Worm (Caenorhabditis elegans) whole organism, young adult: ENCODE data around the gene T11G6.3.
A peak's percentile ranks its signal among the peaks of the same experiment; 100 is the strongest.

Source experiments
- B0336.3 ChIP-seq: fragments of 200-800 bp; sonication (Bioruptor generic); IDR thresholded peaks from 2 replicates; pipeline ENCODE4 v1.3.6; 2022; ENCODE audit warnings: missing genetic modification characterization, missing compliant biosample characterization
- C17E4.6 ChIP-seq: fragments of 200-800 bp; sonication (Bioruptor generic); IDR thresholded peaks from 2 replicates; pipeline ENCODE4 v1.3.6; 2022; ENCODE audit warnings: missing genetic modification reagents, missing genetic modification characterization, missing compliant biosample characterization
- F23B12.7 ChIP-seq: sonication (generic microtip); optimal IDR thresholded peaks from 2 replicates; lab custom pipeline; 2017; ENCODE audit warnings: missing genetic modification characterization, mild to moderate bottlenecking, missing compliant biosample characterization, antibody characterized with exemption, moderate library complexity; ENCODE audit not compliant: insufficient read depth
- F33H1.4 ChIP-seq: fragments of 200-800 bp; sonication (Bioruptor generic); IDR thresholded peaks from 2 replicates; pipeline ENCODE4 v1.3.6; 2022; ENCODE audit warnings: missing genetic modification reagents, missing genetic modification characterization, missing compliant biosample characterization
- F37B4.10 ChIP-seq: fragments of 200-800 bp; sonication (Bioruptor generic); IDR thresholded peaks from 2 replicates; pipeline ENCODE4 v1.3.6; 2022; ENCODE audit warnings: missing genetic modification characterization, missing compliant biosample characterization
- F49E8.2 ChIP-seq: sonication (generic microtip); optimal IDR thresholded peaks from 3 replicates; lab custom pipeline; 2017; ENCODE audit warnings: missing genetic modification characterization, mild to moderate bottlenecking, missing compliant biosample characterization, antibody characterized with exemption, moderate library complexity; ENCODE audit not compliant: insufficient read depth
- F57C9.4 ChIP-seq: sonication (generic microtip); optimal IDR thresholded peaks from 2 replicates; lab custom pipeline; 2017; ENCODE audit warnings: mild to moderate bottlenecking, missing genetic modification characterization, missing compliant biosample characterization
- K11D2.4 ChIP-seq: fragments of 200-800 bp; sonication (Bioruptor generic); IDR thresholded peaks from 2 replicates; pipeline ENCODE4 v1.3.6; 2022; ENCODE audit warnings: missing genetic modification reagents, missing genetic modification characterization, missing compliant biosample characterization
- T26A5.8 ChIP-seq: sonication (generic microtip); optimal IDR thresholded peaks from 2 replicates; lab custom pipeline; 2016; ENCODE audit warnings: missing genetic modification characterization, missing compliant biosample characterization
- Y79H2A.3 ChIP-seq: fragments of 200-800 bp; sonication (Bioruptor generic); conservative IDR thresholded peaks from 2 replicates; pipeline ENCODE4 v1.3.6; 2022; ENCODE audit warnings: missing genetic modification reagents, missing genetic modification characterization, missing compliant biosample characterization
- Y95B8A.8 ChIP-seq: fragments of 200-800 bp; sonication (Bioruptor generic); IDR thresholded peaks from 2 replicates; pipeline ENCODE4 v1.3.6; 2022; ENCODE audit warnings: missing genetic modification reagents, missing genetic modification characterization, missing compliant biosample characterization
- aptf-3 ChIP-seq: fragments of 200-800 bp; sonication (Bioruptor generic); IDR thresholded peaks from 2 replicates; pipeline ENCODE4 v1.3.6; 2022; ENCODE audit warnings: missing genetic modification characterization, missing compliant biosample characterization
- attf-5 ChIP-seq: fragments of 200-800 bp; sonication (Bioruptor generic); optimal IDR thresholded peaks from 2 replicates; lab custom pipeline; 2018; ENCODE audit warnings: mild to moderate bottlenecking, missing genetic modification characterization, missing compliant biosample characterization
- bed-1 ChIP-seq: fragments of 200-800 bp; sonication (Bioruptor generic); IDR thresholded peaks from 2 replicates; pipeline ENCODE4 v1.3.6; 2022; ENCODE audit warnings: missing genetic modification reagents, missing genetic modification characterization, missing compliant biosample characterization
- cebp-1 ChIP-seq, 2 experiments: fragments of 200-800 bp in 1 of 2; sonication (Bioruptor generic) in 1 of 2; sonication (generic microtip) in 1 of 2; IDR thresholded peaks in 1 of 2; optimal IDR thresholded peaks in 1 of 2; 2 replicates each; pipeline versions ENCODE4 v1.3.6 to Lab custom; 2017 to 2022; ENCODE audit warnings: missing compliant biosample characterization in 2 of 2, missing genetic modification characterization in 2 of 2, mild to moderate bottlenecking in 1 of 2, missing genetic modification reagents in 1 of 2, moderate library complexity in 1 of 2
- cebp-2 ChIP-seq: fragments of 200-800 bp; sonication (Bioruptor generic); IDR thresholded peaks from 2 replicates; pipeline ENCODE4 v1.3.6; 2022; ENCODE audit warnings: missing genetic modification characterization, missing compliant biosample characterization
- ceh-100 ChIP-seq: fragments of 200-800 bp; sonication (Bioruptor generic); IDR thresholded peaks from 2 replicates; pipeline ENCODE4 v1.3.6; 2022; ENCODE audit warnings: missing genetic modification reagents, missing genetic modification characterization, missing compliant biosample characterization
- ceh-27 ChIP-seq: fragments of 200-800 bp; sonication (Bioruptor generic); optimal IDR thresholded peaks from 2 replicates; lab custom pipeline; 2018; ENCODE audit warnings: mild to moderate bottlenecking, missing genetic modification characterization, moderate library complexity, missing compliant biosample characterization
- chd-7 ChIP-seq: sonication (generic microtip); optimal IDR thresholded peaks from 2 replicates; lab custom pipeline; 2016; ENCODE audit warnings: mild to moderate bottlenecking, missing genetic modification characterization, moderate library complexity, missing compliant biosample characterization
- die-1 ChIP-seq: sonication (generic microtip); optimal IDR thresholded peaks from 2 replicates; lab custom pipeline; 2016; ENCODE audit warnings: missing genotype, mild to moderate bottlenecking, missing genetic modification characterization, missing compliant biosample characterization
- dox-1 ChIP-seq: fragments of 200-800 bp; sonication (Bioruptor generic); IDR thresholded peaks from 2 replicates; pipeline ENCODE4 v1.3.6; 2022; ENCODE audit warnings: missing genetic modification reagents, missing genetic modification characterization, missing compliant biosample characterization
- egrh-3 ChIP-seq: fragments of 200-800 bp; sonication (Bioruptor generic); IDR thresholded peaks from 2 replicates; pipeline ENCODE4 v1.3.6; 2022; ENCODE audit warnings: missing genetic modification reagents, missing genetic modification characterization, missing compliant biosample characterization
- fkh-3 ChIP-seq: sonication (generic microtip); optimal IDR thresholded peaks from 2 replicates; lab custom pipeline; 2016; ENCODE audit warnings: mild to moderate bottlenecking, missing genetic modification characterization, missing compliant biosample characterization
- hlh-26 ChIP-seq: fragments of 200-800 bp; sonication (Bioruptor generic); conservative IDR thresholded peaks from 2 replicates; pipeline ENCODE4 v1.3.6; 2022; ENCODE audit warnings: missing genetic modification reagents, missing genetic modification characterization, missing compliant biosample characterization
- hmg-1.2 ChIP-seq: fragments of 200-800 bp; sonication (Bioruptor generic); IDR thresholded peaks from 2 replicates; pipeline ENCODE4 v1.3.6; 2022; ENCODE audit warnings: missing genetic modification reagents, missing genetic modification characterization, missing compliant biosample characterization
- hsf-1 ChIP-seq: fragments of 200-800 bp; sonication (Bioruptor generic); IDR thresholded peaks from 2 replicates; pipeline ENCODE4 v1.3.6; 2022; ENCODE audit warnings: missing genetic modification reagents, missing genetic modification characterization, missing compliant biosample characterization
- lin-26 ChIP-seq: fragments of 200-800 bp; sonication (Bioruptor generic); IDR thresholded peaks from 2 replicates; pipeline ENCODE4 v1.3.6; 2022; ENCODE audit warnings: missing genetic modification reagents, missing genetic modification characterization, missing compliant biosample characterization
- lir-1 ChIP-seq: fragments of 200-800 bp; sonication (Bioruptor generic); conservative IDR thresholded peaks from 2 replicates; pipeline ENCODE4 v1.3.6; 2022; ENCODE audit warnings: missing genetic modification reagents, missing genetic modification characterization, missing compliant biosample characterization
- lsl-1 ChIP-seq: fragments of 200-800 bp; sonication (Bioruptor generic); optimal IDR thresholded peaks from 2 replicates; lab custom pipeline; 2018; ENCODE audit warnings: mild to moderate bottlenecking, missing genetic modification characterization, moderate library complexity, missing compliant biosample characterization
- lsy-27 ChIP-seq: sonication (generic microtip); optimal IDR thresholded peaks from 2 replicates; lab custom pipeline; 2017; ENCODE audit warnings: missing genetic modification characterization, mild to moderate bottlenecking, missing compliant biosample characterization, antibody characterized with exemption, missing genotype, borderline replicate concordance; ENCODE audit not compliant: insufficient read depth
- mcd-1 ChIP-seq: fragments of 200-800 bp; sonication (Bioruptor generic); IDR thresholded peaks from 2 replicates; pipeline ENCODE4 v1.3.6; 2022; ENCODE audit warnings: missing genetic modification reagents, missing genetic modification characterization, missing compliant biosample characterization
- nhr-120 ChIP-seq: fragments of 200-800 bp; sonication (Bioruptor generic); IDR thresholded peaks from 2 replicates; pipeline ENCODE4 v1.3.6; 2022; ENCODE audit warnings: missing genetic modification characterization, missing compliant biosample characterization
- rpc-1 ChIP-seq, 2 experiments: fragments of 150-350 bp in 1 of 2; sonication (generic microtip) in 1 of 2; optimal IDR thresholded peaks; 2 replicates each; lab custom pipeline; 2014 to 2018; ENCODE audit warnings: missing biosample characterization in 1 of 2, missing genetic modification characterization in 1 of 2, missing genetic modification reagents in 1 of 2, missing genotype in 1 of 2
- snpc-1.1 ChIP-seq: sonication (generic microtip); optimal IDR thresholded peaks from 2 replicates; lab custom pipeline; 2017; ENCODE audit warnings: missing genetic modification characterization, mild to moderate bottlenecking, missing compliant biosample characterization, antibody characterized with exemption, moderate library complexity, missing genotype, missing genetic modification reagents; ENCODE audit not compliant: insufficient read depth
- tbp1 ChIP-seq: fragments of 200-800 bp; sonication (Bioruptor generic); optimal IDR thresholded peaks from 2 replicates; lab custom pipeline; 2018; ENCODE audit warnings: mild to moderate bottlenecking, missing genetic modification characterization, missing compliant biosample characterization
- zfh-2 ChIP-seq: fragments of 200-800 bp; sonication (Bioruptor generic); conservative IDR thresholded peaks from 2 replicates; pipeline ENCODE4 v1.3.6; 2022; ENCODE audit warnings: missing genetic modification reagents, missing genetic modification characterization, missing compliant biosample characterization
- ztf-18 ChIP-seq: sonication (generic microtip); optimal IDR thresholded peaks from 2 replicates; lab custom pipeline; 2016; ENCODE audit warnings: missing genotype, mild to moderate bottlenecking, missing genetic modification characterization, missing compliant biosample characterization
- ztf-6 ChIP-seq: fragments of 200-800 bp; sonication (Bioruptor generic); IDR thresholded peaks from 2 replicates; pipeline ENCODE4 v1.3.6; 2022; ENCODE audit warnings: missing genetic modification reagents, missing genetic modification characterization, missing compliant biosample characterization

Gene T11G6.3

ce11 chrIV:10817030-10817429 lies 38.0 kb downstream of the T11G6.3 start:
- TF ChIP-seq K11D2.4 (GFP tag; lab: Robert Waterston, UW) (0 out of 2 replicates have a peak, but pooled peaks have one; percentile 15), dox-1 (peak; percentile 67), mcd-1 (GFP tag; lab: Robert Waterston, UW) (peak; percentile 48; the same call in 1 of the 2 replicates), fkh-3 (tag; lab: Kevin White, UChicago) (no peak), F49E8.2 (no peak), ceh-27 (GFP tag; lab: Kevin White, UChicago) (peak; percentile 25), attf-5 (GFP tag; lab: Kevin White, UChicago) (peak; percentile 1), cebp-1 (GFP tag; IDR thresholded peaks at IDR 0.05; lab: Robert Waterston, UW) (no peak), cebp-1 (tag; optimal IDR thresholded peaks at IDR 0.05; lab: Kevin White, UChicago) (peak; percentile 12), zfh-2 (GFP tag; lab: Robert Waterston, UW) (peak; percentile 96), aptf-3 (GFP tag; lab: Robert Waterston, UW) (no peak), egrh-3 (GFP tag; lab: Robert Waterston, UW) (peak; percentile 78; the same call in 1 of the 2 replicates), die-1 (tag; lab: Kevin White, UChicago) (peak; percentile 6), hmg-1.2 (peak; percentile 61), lin-26 (GFP tag; lab: Robert Waterston, UW) (0 out of 2 replicates have a peak, but pooled peaks have one; percentile 25), B0336.3 (GFP tag; lab: Robert Waterston, UW) (0 out of 2 replicates have a peak, but pooled peaks have one; percentile 19)

- TF ChIP-seq lin-26 (GFP tag; lab: Robert Waterston, UW) = 0 out of 2 replicates have a peak, but pooled peaks have one; percentile 21
- TF ChIP-seq chd-7 (tag; lab: Kevin White, UChicago) = no peak
- TF ChIP-seq ztf-6 (GFP tag; lab: Robert Waterston, UW) = no peak
- TF ChIP-seq lsy-27 (tag; lab: Kevin White, UChicago) = no peak
- TF ChIP-seq aptf-3 (GFP tag; lab: Robert Waterston, UW) = no peak
Measured at ce11 chrIV:10815950-10816349, 39.1 kb downstream of the T11G6.3 start.

- TF ChIP-seq C17E4.6 (no peak), F23B12.7 (tag; lab: Kevin White, UChicago) (no peak), Y95B8A.8 (no peak), rpc-1 (optimal IDR thresholded peaks at IDR 0.05; lab: Kevin White, UChicago) (no peak), rpc-1 (tag; optimal IDR thresholded peaks at IDR 0.05; lab: Kevin White, UChicago) (no peak), tbp1 (GFP tag; lab: Kevin White, UChicago) (no peak), cebp-2 (GFP tag; lab: Robert Waterston, UW) (no peak), F57C9.4 (tag; lab: Kevin White, UChicago) (no peak), hmg-1.2 (no peak)
- TF ChIP-seq, all 124 proteins: peak for 0
Measured at ce11 chrIV:10812099-10812498, 42.9 kb downstream of the T11G6.3 start, which contains the start of gene miz-1. TSS of gene miz-1 (plus strand) at chrIV:10812399.

- TF ChIP-seq ceh-100 (GFP tag; lab: Robert Waterston, UW) (no peak), T26A5.8 (tag; lab: Kevin White, UChicago) (no peak), lsl-1 (GFP tag; lab: Kevin White, UChicago) (no peak), lir-1 (GFP tag; lab: Robert Waterston, UW) (no peak), K11D2.4 (GFP tag; lab: Robert Waterston, UW) (no peak), dox-1 (no peak), Y79H2A.3 (GFP tag; lab: Robert Waterston, UW) (no peak), F33H1.4 (GFP tag; lab: Robert Waterston, UW) (no peak), chd-7 (tag; lab: Kevin White, UChicago) (no peak), Y95B8A.8 (no peak), bed-1 (GFP tag; lab: Robert Waterston, UW) (no peak), F37B4.10 (GFP tag; lab: Robert Waterston, UW) (no peak), ceh-27 (GFP tag; lab: Kevin White, UChicago) (no peak), nhr-120 (GFP tag; lab: Robert Waterston, UW) (no peak), hsf-1 (GFP tag; lab: Robert Waterston, UW) (no peak), snpc-1.1 (tag; lab: Kevin White, UChicago) (no peak), hlh-26 (GFP tag; lab: Robert Waterston, UW) (no peak), ztf-18 (tag; lab: Kevin White, UChicago) (no peak)
Measured at ce11 chrIV:10811388-10811787, 43.6 kb downstream of the T11G6.3 start.
